Worm (Caenorhabditis elegans) whole organism, late embryonic: ENCODE results near the gene F19F10.14.
"Not testable (repeated sequence)": the region's sequence is repeated elsewhere in the genome, so short reads cannot be mapped to it uniquely, and the experiment has no call there.

Experiments
- elt-2 ChIP-seq: sonication (generic microtip); optimal IDR thresholded peaks from 2 replicates; lab custom pipeline; 2016; ENCODE audit warnings: missing genetic modification reagents, missing genetic modification characterization, missing compliant biosample characterization
- fkh-10 ChIP-seq: fragments of 150-350 bp; optimal IDR thresholded peaks from 2 replicates; lab custom pipeline; 2014; ENCODE audit warnings: missing biosample characterization, missing genetic modification reagents, missing genetic modification characterization
- nhr-11 ChIP-seq: fragments of 150-350 bp; optimal IDR thresholded peaks from 2 replicates; lab custom pipeline; 2014; ENCODE audit warnings: missing biosample characterization, missing genetic modification characterization

DNA sequence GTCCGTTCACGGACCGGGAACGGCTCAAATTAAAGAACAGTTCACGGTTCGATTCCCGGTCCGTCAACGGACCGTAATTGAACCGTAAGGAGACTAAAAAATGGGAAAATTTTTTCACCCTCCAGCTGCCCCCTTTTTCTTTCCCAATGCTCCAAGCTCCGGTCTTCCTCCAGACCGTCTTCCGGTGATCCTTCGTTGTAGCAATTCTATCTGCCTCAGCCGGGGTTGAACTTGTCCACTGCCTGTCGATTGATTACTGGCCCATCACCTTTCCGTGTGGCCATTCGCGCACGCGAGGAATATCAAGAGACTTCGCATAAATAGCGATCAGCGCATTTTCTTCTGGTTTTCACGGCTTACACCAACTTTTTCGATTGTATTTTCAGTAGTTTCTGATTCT is 22.4 kb downstream of the F19F10.14 start:
- not testable (repeated sequence) for TF ChIP-seq fkh-10 (GFP tag; lab: Kevin White, UChicago); nhr-11; elt-2 (tag; lab: Kevin White, UChicago)
